Fruit fly (Drosophila melanogaster) whole organism, adult: ENCODE results near the gene Hez.

ENCODE experiments used
- CG11617 ChIP-seq: fragments of 200-800 bp; sonication (Bioruptor generic); optimal IDR thresholded peaks from 2 replicates; lab custom pipeline; 2017; ENCODE audit warnings: mild to moderate bottlenecking, missing biosample characterization, missing genetic modification reagents, missing genetic modification characterization
- CG12768 ChIP-seq: fragments of 200-800 bp; sonication (Bioruptor generic); optimal IDR thresholded peaks from 2 replicates; lab custom pipeline; 2017; ENCODE audit warnings: missing biosample characterization, missing genetic modification characterization, mild to moderate bottlenecking, moderate library complexity, missing genetic modification reagents
- CG14711 ChIP-seq: fragments of 200-800 bp; sonication (Bioruptor generic); optimal IDR thresholded peaks from 2 replicates; lab custom pipeline; 2018; ENCODE audit warnings: missing biosample characterization, mild to moderate bottlenecking, missing genetic modification characterization, moderate library complexity
- CG1620 ChIP-seq: fragments of 200-800 bp; sonication (Bioruptor generic); optimal IDR thresholded peaks from 2 replicates; lab custom pipeline; 2016; ENCODE audit warnings: missing biosample characterization, missing genetic modification characterization
- CG33017 ChIP-seq: fragments of 200-800 bp; sonication (Bioruptor generic); optimal IDR thresholded peaks from 2 replicates; lab custom pipeline; 2018; ENCODE audit warnings: missing biosample characterization, mild to moderate bottlenecking, missing genetic modification characterization, moderate library complexity
- CG5204 ChIP-seq: fragments of 200-800 bp; sonication (Bioruptor generic); optimal IDR thresholded peaks from 2 replicates; lab custom pipeline; 2016; ENCODE audit warnings: missing biosample characterization, missing genetic modification characterization
- CG7045 ChIP-seq: fragments of 200-800 bp; sonication (Bioruptor generic); optimal IDR thresholded peaks from 2 replicates; lab custom pipeline; 2017; ENCODE audit warnings: missing biosample characterization, mild to moderate bottlenecking, missing genetic modification characterization
- CG7101 ChIP-seq: fragments of 200-800 bp; sonication (Bioruptor generic); optimal IDR thresholded peaks from 2 replicates; lab custom pipeline; 2018; ENCODE audit warnings: missing biosample characterization, mild to moderate bottlenecking, missing genetic modification characterization, moderate library complexity
- Clk ChIP-seq: fragments of 200-800 bp; sonication (Bioruptor generic); optimal IDR thresholded peaks from 2 replicates; lab custom pipeline; 2017; ENCODE audit warnings: missing biosample characterization, missing genetic modification characterization
- Crg-1 ChIP-seq: fragments of 200-800 bp; sonication (Bioruptor generic); optimal IDR thresholded peaks from 2 replicates; lab custom pipeline; 2016; ENCODE audit warnings: missing biosample characterization, missing genetic modification characterization
- Hr96 ChIP-seq: fragments of 200-800 bp; sonication (Bioruptor generic); optimal IDR thresholded peaks from 2 replicates; lab custom pipeline; 2016; ENCODE audit warnings: missing biosample characterization, missing genetic modification characterization
- Mnt ChIP-seq: fragments of 200-800 bp; sonication (Bioruptor generic); optimal IDR thresholded peaks from 2 replicates; lab custom pipeline; 2016; ENCODE audit warnings: missing biosample characterization, mild to moderate bottlenecking, missing genetic modification characterization
- bab1 ChIP-seq: fragments of 200-800 bp; sonication (Bioruptor generic); optimal IDR thresholded peaks from 3 replicates; lab custom pipeline; 2019; ENCODE audit warnings: missing biosample characterization, mild to moderate bottlenecking, missing genetic modification characterization, moderate library complexity
- cic ChIP-seq: fragments of 200-800 bp; sonication (Bioruptor generic); optimal IDR thresholded peaks from 2 replicates; lab custom pipeline; 2017; ENCODE audit warnings: missing biosample characterization, mild to moderate bottlenecking, missing genetic modification characterization, moderate library complexity
- cnc ChIP-seq, 2 experiments: fragments of >200 bp; optimal IDR thresholded peaks; 2 replicates each; lab custom pipeline; 2017
- kay ChIP-seq: fragments of 200-800 bp; sonication (Bioruptor generic); peaks from one replicate; lab custom pipeline; 2016; ENCODE audit warnings: missing biosample characterization, missing genetic modification characterization, borderline replicate concordance
- ovo ChIP-seq: fragments of 200-800 bp; sonication (Bioruptor generic); optimal IDR thresholded peaks from 2 replicates; lab custom pipeline; 2016; ENCODE audit warnings: missing biosample characterization, missing genetic modification characterization
- pad ChIP-seq: fragments of 200-800 bp; sonication (Bioruptor generic); optimal IDR thresholded peaks from 3 replicates; lab custom pipeline; 2017; ENCODE audit warnings: missing biosample characterization, missing genetic modification characterization, mild to moderate bottlenecking, moderate library complexity, missing genetic modification reagents
- tj ChIP-seq: fragments of 200-800 bp; sonication (Bioruptor generic); optimal IDR thresholded peaks from 3 replicates; lab custom pipeline; 2017; ENCODE audit warnings: missing biosample characterization, mild to moderate bottlenecking, missing genetic modification characterization, moderate library complexity
- toe ChIP-seq: fragments of 200-800 bp; sonication (Bioruptor generic); optimal IDR thresholded peaks from 2 replicates; lab custom pipeline; 2016; ENCODE audit warnings: missing biosample characterization, missing genetic modification characterization

Hez gene

dm6 chr3L:9894643-9895042 lies at the start of gene Hez, which contains the start of gene CG6709:
Gene Hez (minus strand): TSS chr3L:9894743.
Gene CG6709 (minus strand): TSS chr3L:9894743.
- TF ChIP-seq CG1620 (no peak), kay (GFP tag; lab: Kevin White, UChicago) (peak; percentile 85)

- no peak for TF ChIP-seq CG7101 (tag; lab: Kevin White, UChicago)
- no peak for TF ChIP-seq cic (GFP tag; lab: Kevin White, UChicago)
- peak; percentile 95 for TF ChIP-seq pad (GFP tag; lab: Kevin White, UChicago)
Observed at dm6 chr3L:9927169-9927568, 32.6 kb upstream of the Hez start.

dm6 chr3L:9907719-9908170 lies 13.2 kb upstream of the Hez start, which contains the start of gene bma:
Gene bma (plus strand): TSS chr3L:9908120.
- TF ChIP-seq bab1, result no peak
- peak; percentile 84 for TF ChIP-seq pad (GFP tag; lab: Kevin White, UChicago)
- TF ChIP-seq ovo (GFP tag; lab: Kevin White, UChicago), result no peak

dm6 chr3L:9904988-9905387 lies 10.4 kb upstream of the Hez start:
- no peak for TF ChIP-seq ovo (GFP tag; lab: Kevin White, UChicago)
- TF ChIP-seq cnc (optimal IDR thresholded peaks at IDR 0.05; lab: Kevin White, UChicago), result no peak
- TF ChIP-seq Crg-1, result no peak
- no peak for TF ChIP-seq CG7045
- TF ChIP-seq CG33017, result no peak
- TF ChIP-seq pad (GFP tag; lab: Kevin White, UChicago), result no peak
- no peak for TF ChIP-seq Hr96 (GFP tag; lab: Kevin White, UChicago)
- TF ChIP-seq cic (GFP tag; lab: Kevin White, UChicago), result no peak
- no peak for TF ChIP-seq CG11617 (GFP tag; lab: Kevin White, UChicago)
- TF ChIP-seq bab1, result no peak
- TF ChIP-seq toe (GFP tag; lab: Kevin White, UChicago), result no peak
- no peak for TF ChIP-seq Mnt (GFP tag; lab: Kevin White, UChicago)
- no peak for TF ChIP-seq CG7101 (tag; lab: Kevin White, UChicago)
- TF ChIP-seq Clk, result no peak
- TF ChIP-seq CG5204, result no peak
- no peak for TF ChIP-seq kay (GFP tag; lab: Kevin White, UChicago)
- no peak for TF ChIP-seq tj (GFP tag; lab: Kevin White, UChicago)
- no peak for TF ChIP-seq CG14711 (tag; lab: Kevin White, UChicago)
- no peak for TF ChIP-seq CG1620
- TF ChIP-seq CG12768 (GFP tag; lab: Kevin White, UChicago), result no peak

dm6 chr3L:9899046-9899659 lies 4.6 kb upstream of the Hez start, which contains the start of gene nudE:
Gene nudE (plus strand): TSS chr3L:9899241.
- TF ChIP-seq ovo (GFP tag; lab: Kevin White, UChicago) (peak; percentile 3), Crg-1 (peak; percentile 50), Mnt (GFP tag; lab: Kevin White, UChicago) (peak; percentile 0), CG12768 (GFP tag; lab: Kevin White, UChicago) (peak; percentile 29), pad (GFP tag; lab: Kevin White, UChicago) (peak; percentile 43), CG1620 (peak; percentile 65), CG7101 (tag; lab: Kevin White, UChicago) (peak; percentile 53), kay (GFP tag; lab: Kevin White, UChicago) (no peak), tj (GFP tag; lab: Kevin White, UChicago) (no peak), bab1 (no peak), CG5204 (peak; percentile 60), CG11617 (GFP tag; lab: Kevin White, UChicago) (no peak), Clk (peak; percentile 10), cic (GFP tag; lab: Kevin White, UChicago) (peak; percentile 32), toe (GFP tag; lab: Kevin White, UChicago) (peak; percentile 64), cnc (optimal IDR thresholded peaks at IDR 0.05; lab: Kevin White, UChicago) (no peak), CG14711 (tag; lab: Kevin White, UChicago) (peak; percentile 32), Hr96 (GFP tag; lab: Kevin White, UChicago) (peak; percentile 67), CG33017 (peak; percentile 61)

- TF ChIP-seq Hr96 (GFP tag; lab: Kevin White, UChicago) (no peak), CG7045 (peak; percentile 9), pad (GFP tag; lab: Kevin White, UChicago) (no peak), Crg-1 (peak; percentile 34), Clk (no peak), kay (GFP tag; lab: Kevin White, UChicago) (no peak), CG12768 (GFP tag; lab: Kevin White, UChicago) (no peak), bab1 (no peak), CG7101 (tag; lab: Kevin White, UChicago) (no peak), tj (GFP tag; lab: Kevin White, UChicago) (peak; percentile 23), Mnt (GFP tag; lab: Kevin White, UChicago) (peak; percentile 49), toe (GFP tag; lab: Kevin White, UChicago) (peak; percentile 44), CG5204 (no peak), CG1620 (peak; percentile 25), CG14711 (tag; lab: Kevin White, UChicago) (no peak), cnc (optimal IDR thresholded peaks at IDR 0.05; lab: Kevin White, UChicago) (no peak), CG33017 (no peak), ovo (GFP tag; lab: Kevin White, UChicago) (no peak), CG11617 (GFP tag; lab: Kevin White, UChicago) (no peak), cic (GFP tag; lab: Kevin White, UChicago) (no peak)
Observed at dm6 chr3L:9898355-9898754, 3.8 kb upstream of the Hez start, which contains the start of the genes CG6707 and CG46387. Gene CG6707 (minus strand): TSS chr3L:9898575. Gene CG46387 (plus strand): TSS chr3L:9898626.
